Worm (Caenorhabditis elegans) whole organism, L1 larva: ENCODE measurements around the gene srd-30.

Experiments used
- C04F5.9 ChIP-seq: sonication (generic microtip); optimal IDR thresholded peaks from 2 replicates; lab custom pipeline; 2016; ENCODE audit warnings: missing genetic modification characterization, missing compliant biosample characterization
- F16B12.6 ChIP-seq: fragments of 150-350 bp; optimal IDR thresholded peaks from 2 replicates; lab custom pipeline; 2014; ENCODE audit warnings: missing biosample characterization, missing genetic modification characterization
- ama-1 ChIP-seq: fragments of 150-350 bp; optimal IDR thresholded peaks from 2 replicates; lab custom pipeline; 2014
- ceh-82 ChIP-seq, 3 experiments: fragments of 150-350 bp in 1 of 3; sonication (generic microtip) in 2 of 3; optimal IDR thresholded peaks; 2 replicates each; lab custom pipeline; 2014 to 2017; ENCODE audit warnings: missing biosample characterization in 3 of 3, missing genetic modification characterization in 3 of 3
- ceh-88 ChIP-seq: fragments of 200-800 bp; sonication (Bioruptor generic); IDR thresholded peaks from 2 replicates; pipeline ENCODE4 v1.3.6; 2022; ENCODE audit warnings: missing genetic modification characterization, missing compliant biosample characterization
- ceh-90 ChIP-seq: sonication (generic microtip); optimal IDR thresholded peaks from 2 replicates; lab custom pipeline; 2016; ENCODE audit warnings: missing genetic modification characterization, missing compliant biosample characterization
- ces-1 ChIP-seq: fragments of 150-350 bp; optimal IDR thresholded peaks from 2 replicates; lab custom pipeline; 2014; ENCODE audit warnings: missing biosample characterization, missing genetic modification reagents, missing genetic modification characterization
- efl-3 ChIP-seq: fragments of 200-800 bp; sonication (Bioruptor generic); optimal IDR thresholded peaks from 2 replicates; lab custom pipeline; 2018; ENCODE audit warnings: mild to moderate bottlenecking, missing genetic modification characterization, missing compliant biosample characterization
- egl-27 ChIP-seq, 2 experiments: fragments of 150-350 bp in 1 of 2; sonication (generic microtip); optimal IDR thresholded peaks; 3 replicates each; lab custom pipeline; 2017 to 2018; ENCODE audit warnings: missing biosample characterization in 2 of 2, missing genetic modification characterization in 2 of 2, missing genetic modification reagents in 2 of 2
- ets-5 ChIP-seq: fragments of 200-800 bp; sonication (Bioruptor generic); IDR thresholded peaks from 2 replicates; pipeline ENCODE4 v1.3.6; 2022; ENCODE audit warnings: missing genetic modification characterization, missing compliant biosample characterization
- grh-1 ChIP-seq: fragments of 200-800 bp; sonication (Bioruptor generic); IDR thresholded peaks from 2 replicates; pipeline ENCODE4 v1.3.6; 2022; ENCODE audit warnings: missing genetic modification reagents, missing genetic modification characterization, missing compliant biosample characterization
- hpl-2 ChIP-seq: fragments of 150-350 bp; optimal IDR thresholded peaks from 2 replicates; lab custom pipeline; 2014; ENCODE audit warnings: missing biosample characterization, missing genetic modification reagents, missing genetic modification characterization
- jun-1 ChIP-seq: fragments of 150-350 bp; optimal IDR thresholded peaks from 2 replicates; lab custom pipeline; 2014; ENCODE audit warnings: missing biosample characterization, missing genetic modification reagents, missing genetic modification characterization
- lin-13 ChIP-seq: fragments of 150-350 bp; optimal IDR thresholded peaks from 2 replicates; lab custom pipeline; 2014; ENCODE audit warnings: missing biosample characterization, missing genetic modification reagents, missing genetic modification characterization
- lin-35 ChIP-seq, 2 experiments: fragments of 150-350 bp; optimal IDR thresholded peaks; 2 replicates each; lab custom pipeline; 2014; ENCODE audit warnings: missing biosample characterization in 2 of 2, missing genetic modification characterization in 2 of 2, missing genetic modification reagents in 2 of 2
- lin-39 ChIP-seq: fragments of 150-350 bp; optimal IDR thresholded peaks from 2 replicates; lab custom pipeline; 2014; ENCODE audit warnings: missing biosample characterization, missing genetic modification reagents, missing genetic modification characterization
- lir-3 ChIP-seq: sonication (generic microtip); optimal IDR thresholded peaks from 2 replicates; lab custom pipeline; 2016; ENCODE audit warnings: mild to moderate bottlenecking, missing genetic modification characterization, moderate library complexity, missing compliant biosample characterization; ENCODE audit not compliant: poor library complexity
- mdl-1 ChIP-seq, 2 experiments: fragments of 150-350 bp; optimal IDR thresholded peaks; 2 replicates each; lab custom pipeline; 2014 to 2017; ENCODE audit warnings: missing biosample characterization in 2 of 2, missing genetic modification characterization in 2 of 2, inconsistent platforms in 1 of 2
- mef-2 ChIP-seq: fragments of 150-350 bp; optimal IDR thresholded peaks from 2 replicates; lab custom pipeline; 2014; ENCODE audit warnings: missing biosample characterization, missing genetic modification characterization
- mep-1 ChIP-seq: fragments of 150-350 bp; optimal IDR thresholded peaks from 2 replicates; lab custom pipeline; 2014; ENCODE audit warnings: missing biosample characterization, missing genetic modification characterization
- nhr-11 ChIP-seq: fragments of 150-350 bp; optimal IDR thresholded peaks from 2 replicates; lab custom pipeline; 2014; ENCODE audit warnings: missing biosample characterization, missing genetic modification characterization
- nhr-28 ChIP-seq: fragments of 150-350 bp; optimal IDR thresholded peaks from 2 replicates; lab custom pipeline; 2014; ENCODE audit warnings: missing biosample characterization, missing genetic modification characterization
- nhr-47 ChIP-seq: sonication (generic microtip); optimal IDR thresholded peaks from 2 replicates; lab custom pipeline; 2016; ENCODE audit warnings: mild to moderate bottlenecking, missing genetic modification characterization, moderate library complexity, missing compliant biosample characterization
- nhr-76 ChIP-seq: sonication (generic microtip); optimal IDR thresholded peaks from 2 replicates; lab custom pipeline; 2017; ENCODE audit warnings: missing biosample characterization, missing genetic modification characterization
- nhr-77 ChIP-seq: fragments of 150-350 bp; optimal IDR thresholded peaks from 2 replicates; lab custom pipeline; 2014; ENCODE audit warnings: missing biosample characterization, missing genetic modification characterization
- nhr-90 ChIP-seq: sonication (generic microtip); optimal IDR thresholded peaks from 2 replicates; lab custom pipeline; 2016; ENCODE audit warnings: mild to moderate bottlenecking, missing genetic modification characterization, missing compliant biosample characterization; ENCODE audit not compliant: poor library complexity
- pag-3 ChIP-seq: sonication (generic microtip); optimal IDR thresholded peaks from 2 replicates; lab custom pipeline; 2017; ENCODE audit warnings: missing genetic modification characterization, mild to moderate bottlenecking, missing compliant biosample characterization, antibody characterized with exemption, borderline replicate concordance; ENCODE audit not compliant: insufficient read depth
- pqm-1 ChIP-seq: sonication (generic microtip); optimal IDR thresholded peaks from 3 replicates; lab custom pipeline; 2017; ENCODE audit warnings: missing biosample characterization, missing genetic modification characterization
- skn-1 ChIP-seq: fragments of 150-350 bp; optimal IDR thresholded peaks from 2 replicates; lab custom pipeline; 2014; ENCODE audit warnings: missing biosample characterization, missing genetic modification characterization
- snu-23 ChIP-seq: sonication (generic microtip); optimal IDR thresholded peaks from 2 replicates; lab custom pipeline; 2016; ENCODE audit warnings: missing genetic modification characterization, missing compliant biosample characterization
- sox-4 ChIP-seq: sonication (generic microtip); optimal IDR thresholded peaks from 2 replicates; lab custom pipeline; 2016; ENCODE audit warnings: missing genetic modification characterization, missing compliant biosample characterization
- sptf-1 ChIP-seq: fragments of 150-350 bp; optimal IDR thresholded peaks from 2 replicates; lab custom pipeline; 2014; ENCODE audit warnings: missing biosample characterization, missing genetic modification characterization
- swsn-7 ChIP-seq: sonication (generic microtip); optimal IDR thresholded peaks from 2 replicates; lab custom pipeline; 2016; ENCODE audit warnings: missing genetic modification characterization, missing compliant biosample characterization
- unc-130 ChIP-seq: fragments of 150-350 bp; optimal IDR thresholded peaks from 2 replicates; lab custom pipeline; 2017; ENCODE audit warnings: missing biosample characterization, missing genetic modification characterization, inconsistent platforms
- unc-98 ChIP-seq: fragments of 200-800 bp; sonication (Bioruptor generic); IDR thresholded peaks from 2 replicates; pipeline ENCODE4 v1.3.6; 2022; ENCODE audit warnings: missing genetic modification characterization, missing compliant biosample characterization
- vab-15 ChIP-seq: sonication (generic microtip); optimal IDR thresholded peaks from 2 replicates; lab custom pipeline; 2017; ENCODE audit warnings: missing genotype, mild to moderate bottlenecking, missing genetic modification characterization, missing compliant biosample characterization
- xbp-1 ChIP-seq: sonication (generic microtip); optimal IDR thresholded peaks from 2 replicates; lab custom pipeline; 2016; ENCODE audit warnings: missing genetic modification characterization, missing compliant biosample characterization
- ztf-11 ChIP-seq, 2 experiments: sonication (generic microtip); optimal IDR thresholded peaks; 2 replicates each; lab custom pipeline; 2016 to 2017; ENCODE audit warnings: missing genetic modification characterization in 2 of 2, missing biosample characterization in 1 of 2, missing compliant biosample characterization in 1 of 2

Gene srd-30

ce11 chrV:7598269-7598668, 31.3 kb upstream of the srd-30 start, which contains the start of gene C50E3.7:
C50E3.7 (minus strand) TSS chrV:7598369.
- TF ChIP-seq ztf-11 (tag; optimal IDR thresholded peaks at IDR 0.05; lab: Kevin White, UChicago) (no peak), swsn-7 (tag; lab: Kevin White, UChicago) (no peak), mdl-1 (tag; optimal IDR thresholded peaks at IDR 0.05; lab: Kevin White, UChicago) (no peak), nhr-77 (tag; lab: Kevin White, UChicago) (no peak), sptf-1 (no peak), ama-1 (no peak), nhr-76 (tag; lab: Kevin White, UChicago) (no peak), lin-35 (GFP tag; optimal IDR thresholded peaks at IDR 0.05; lab: Kevin White, UChicago) (no peak), pag-3 (tag; lab: Kevin White, UChicago) (no peak)

- TF ChIP-seq mef-2 (tag; lab: Kevin White, UChicago) (no peak), pqm-1 (tag; lab: Kevin White, UChicago) (no peak), sptf-1 (no peak), xbp-1 (tag; lab: Kevin White, UChicago) (no peak), skn-1 (no peak), hpl-2 (GFP tag; lab: Kevin White, UChicago) (no peak), lin-35 (GFP tag; optimal IDR thresholded peaks at IDR 0.05; lab: Kevin White, UChicago) (no peak), lin-39 (tag; lab: Kevin White, UChicago) (no peak), pag-3 (tag; lab: Kevin White, UChicago) (no peak)
Observed at ce11 chrV:7600149-7600548, 29.5 kb upstream of the srd-30 start, which contains the start of gene C50E3.9. C50E3.9 (minus strand) TSS chrV:7600249.

ce11 chrV:7601443-7601842, 28.2 kb upstream of the srd-30 start, which contains the start of gene scl-26:
scl-26 (minus strand) TSS chrV:7601543.
- TF ChIP-seq swsn-7 (tag; lab: Kevin White, UChicago): no peak
- TF ChIP-seq ceh-90 (tag; lab: Kevin White, UChicago): no peak
- TF ChIP-seq ceh-82 (tag; optimal IDR thresholded peaks at IDR 0.05; lab: Kevin White, UChicago): no peak
- no peak for TF ChIP-seq pag-3 (tag; lab: Kevin White, UChicago)
- TF ChIP-seq hpl-2 (GFP tag; lab: Kevin White, UChicago): no peak
- TF ChIP-seq xbp-1 (tag; lab: Kevin White, UChicago): no peak
- TF ChIP-seq nhr-11 (tag; lab: Kevin White, UChicago): no peak
- no peak for TF ChIP-seq nhr-28 (tag; lab: Kevin White, UChicago)

- TF ChIP-seq C04F5.9 (tag; lab: Kevin White, UChicago) (no peak), sox-4 (tag; lab: Kevin White, UChicago) (no peak), nhr-11 (tag; lab: Kevin White, UChicago) (no peak), nhr-47 (tag; lab: Kevin White, UChicago) (no peak), lin-13 (no peak), hpl-2 (GFP tag; lab: Kevin White, UChicago) (no peak), snu-23 (no peak), unc-130 (tag; lab: Kevin White, UChicago) (no peak), egl-27 (tag; optimal IDR thresholded peaks at IDR 0.05; lab: Kevin White, UChicago) (no peak), ces-1 (GFP tag; lab: Kevin White, UChicago) (no peak), pqm-1 (tag; lab: Kevin White, UChicago) (no peak), nhr-90 (no peak)
- TF ChIP-seq, all 84 proteins: peak for 0
Observed at ce11 chrV:7603404-7603803, 26.2 kb upstream of the srd-30 start, which contains the start of gene C50E3.11. C50E3.11 (minus strand) TSS chrV:7603486.

ce11 chrV:7604858-7605257, 24.7 kb upstream of the srd-30 start, which contains the start of gene clec-213:
clec-213 (plus strand) TSS chrV:7605158.
- no peak for TF ChIP-seq lin-13
- TF ChIP-seq mep-1 (tag; lab: Kevin White, UChicago): no peak
- TF ChIP-seq ceh-88 (GFP tag; lab: Robert Waterston, UW): no peak
- TF ChIP-seq unc-98 (GFP tag; lab: Robert Waterston, UW): no peak
- TF ChIP-seq unc-130 (tag; lab: Kevin White, UChicago): no peak
- TF ChIP-seq lin-39 (tag; lab: Kevin White, UChicago): no peak
- no peak for TF ChIP-seq ets-5 (GFP tag; lab: Robert Waterston, UW)
- no peak for TF ChIP-seq ztf-11 (tag; optimal IDR thresholded peaks at IDR 0.05; lab: Kevin White, UChicago)
- TF ChIP-seq jun-1: no peak
- TF ChIP-seq ama-1: no peak
- TF ChIP-seq lir-3 (tag; lab: Kevin White, UChicago): no peak
- TF ChIP-seq F16B12.6 (tag; lab: Kevin White, UChicago): no peak
- TF ChIP-seq efl-3 (GFP tag; lab: Kevin White, UChicago): no peak
- TF ChIP-seq vab-15: no peak
- no peak for TF ChIP-seq grh-1
